Fruit fly (Drosophila melanogaster): ENCODE measurements around the gene CG9458.

Gene CG9458

DNA sequence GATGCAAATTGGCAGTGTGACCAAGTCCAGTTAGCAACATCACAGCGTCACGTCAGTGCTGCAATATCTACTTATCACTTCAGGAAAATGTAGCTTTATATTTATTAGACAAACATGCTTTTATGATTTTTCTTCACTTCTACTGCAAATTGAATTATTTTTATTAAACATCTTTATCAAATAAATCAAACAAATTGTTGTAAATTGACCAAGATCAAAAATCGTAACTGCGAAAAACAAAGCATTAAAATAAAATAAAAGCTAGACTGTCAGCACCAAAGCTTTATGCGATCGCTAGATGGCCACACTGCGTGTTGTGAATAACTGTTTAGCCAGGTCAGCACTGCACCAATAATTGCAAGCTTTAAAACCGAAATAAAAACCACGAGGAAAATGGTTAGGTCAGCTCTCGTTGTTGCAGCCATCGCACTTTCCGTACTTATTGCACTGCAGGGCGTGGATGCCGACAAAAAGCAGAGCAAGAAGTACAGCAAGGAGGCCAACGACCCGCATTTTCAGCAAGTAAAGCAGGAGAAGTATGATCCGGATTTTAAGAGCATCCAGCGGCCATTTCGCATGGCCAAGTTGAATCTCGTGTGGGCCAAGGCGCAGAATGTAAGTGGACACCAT, 28.4 kb downstream of the CG9458 start, which contains the start of the genes CG12945 and CG8507 (continued):
- no peak for TF ChIP-seq zf30C (GFP tag; optimal IDR thresholded peaks at IDR 0.05)
- no peak for TF ChIP-seq pfk (GFP tag; optimal IDR thresholded peaks at IDR 0.05)
- no peak for TF ChIP-seq twi (tag; optimal IDR thresholded peaks at IDR 0.05)
- TF ChIP-seq CG14667 (GFP tag; IDR thresholded peaks at IDR 0.05): no peak
- TF ChIP-seq Med (GFP tag): peak; percentile 85
- TF ChIP-seq D19A (tag; optimal IDR thresholded peaks at IDR 0.05): no peak
- no peak for TF ChIP-seq dmrt99B (tag; optimal IDR thresholded peaks at IDR 0.05)
- TF ChIP-seq CG1647 (GFP tag; optimal IDR thresholded peaks at IDR 0.05): no peak
- no peak for TF ChIP-seq bab2 (GFP tag; optimal IDR thresholded peaks at IDR 0.05)
- no peak for TF ChIP-seq CG14014 (GFP tag; IDR thresholded peaks at IDR 0.05)
- TF ChIP-seq Ptx1 (GFP tag; IDR thresholded peaks at IDR 0.05): peak; percentile 44
- no peak for TF ChIP-seq CG7987 (GFP tag; optimal IDR thresholded peaks at IDR 0.05)
- TF ChIP-seq Sry-β (GFP tag; optimal IDR thresholded peaks at IDR 0.05): peak; percentile 96
- TF ChIP-seq nmo (GFP tag; optimal IDR thresholded peaks at IDR 0.05): peak; percentile 80
- no peak for TF ChIP-seq CG1792 (GFP tag; optimal IDR thresholded peaks at IDR 0.05)
- no peak for TF ChIP-seq Hey (tag; optimal IDR thresholded peaks at IDR 0.05)
- TF ChIP-seq C15 (GFP tag; IDR thresholded peaks at IDR 0.05): no peak
- TF ChIP-seq seq (GFP tag; IDR thresholded peaks at IDR 0.05): no peak
- no peak for TF ChIP-seq CG17568 (GFP tag; optimal IDR thresholded peaks at IDR 0.05)
- no peak for TF ChIP-seq eyg (GFP tag; optimal IDR thresholded peaks at IDR 0.05)
- no peak for TF ChIP-seq CG6854 (GFP tag; optimal IDR thresholded peaks at IDR 0.05)
- no peak; the same call in 1 of the 2 replicates for TF ChIP-seq CG32532 (GFP tag; IDR thresholded peaks at IDR 0.05)
- peak; percentile 52 for TF ChIP-seq CG30020 (tag; optimal IDR thresholded peaks at IDR 0.05)
- TF ChIP-seq lilli (GFP tag; optimal IDR thresholded peaks at IDR 0.05): peak; percentile 63
- no peak for TF ChIP-seq CG11695 (GFP tag; IDR thresholded peaks at IDR 0.05)
- TF ChIP-seq CG11560 (tag; IDR thresholded peaks at IDR 0.05): no peak
- peak; percentile 81 for TF ChIP-seq CG3847 (GFP tag; IDR thresholded peaks at IDR 0.05)
- TF ChIP-seq ap (GFP tag; IDR thresholded peaks at IDR 0.05): no peak
- no peak for TF ChIP-seq mirr (GFP tag; optimal IDR thresholded peaks at IDR 0.05)
- TF ChIP-seq HmgZ (tag; optimal IDR thresholded peaks at IDR 0.05): peak; percentile 77
- TF ChIP-seq luna (GFP tag; optimal IDR thresholded peaks at IDR 0.05): no peak
- TF ChIP-seq CG14965 (GFP tag; optimal IDR thresholded peaks at IDR 0.05; ENCODE audit: borderline replicate concordance): no peak
- TF ChIP-seq gem (tag; optimal IDR thresholded peaks at IDR 0.05): no peak
- TF ChIP-seq CG17186 (GFP tag; optimal IDR thresholded peaks at IDR 0.05): no peak
- peak; percentile 34 for TF ChIP-seq dm (GFP tag; optimal IDR thresholded peaks at IDR 0.05)
- TF ChIP-seq CG15269 (tag; optimal IDR thresholded peaks at IDR 0.05): no peak
- TF ChIP-seq tna (GFP tag; IDR thresholded peaks at IDR 0.05; ENCODE audit: partially characterized antibody): no peak
- no peak for TF ChIP-seq tio (GFP tag; optimal IDR thresholded peaks at IDR 0.05)
- no peak for TF ChIP-seq CG32772 (GFP tag; IDR thresholded peaks at IDR 0.05)
- peak; percentile 56 to 59 for TF ChIP-seq Pdp1 (GFP tag; optimal IDR thresholded peaks at IDR 0.05)
- no peak for TF ChIP-seq fru (optimal IDR thresholded peaks at IDR 0.05)
- peak; percentile 46 for TF ChIP-seq vfl (GFP tag; optimal IDR thresholded peaks at IDR 0.05)
- TF ChIP-seq vnd (GFP tag; IDR thresholded peaks at IDR 0.05; ENCODE audit: partially characterized antibody): no peak
- peak; percentile 26 for TF ChIP-seq Hr3 (GFP tag; optimal IDR thresholded peaks at IDR 0.05)
- TF ChIP-seq chn (GFP tag; optimal IDR thresholded peaks at IDR 0.05): peak; percentile 41
- no peak for TF ChIP-seq Aef1 (GFP tag; IDR thresholded peaks at IDR 0.05)
- TF ChIP-seq schlank (tag; optimal IDR thresholded peaks at IDR 0.05): no peak
- peak; percentile 79 for TF ChIP-seq CG2120 (GFP tag; optimal IDR thresholded peaks at IDR 0.05)
- no peak for TF ChIP-seq wek (GFP tag; optimal IDR thresholded peaks at IDR 0.05)
- TF ChIP-seq run (tag; optimal IDR thresholded peaks at IDR 0.05): no peak
- TF ChIP-seq pnt (GFP tag; optimal IDR thresholded peaks at IDR 0.05): no peak
